Fruit fly (Drosophila melanogaster): ENCODE data around the gene CG17803.

DNA sequence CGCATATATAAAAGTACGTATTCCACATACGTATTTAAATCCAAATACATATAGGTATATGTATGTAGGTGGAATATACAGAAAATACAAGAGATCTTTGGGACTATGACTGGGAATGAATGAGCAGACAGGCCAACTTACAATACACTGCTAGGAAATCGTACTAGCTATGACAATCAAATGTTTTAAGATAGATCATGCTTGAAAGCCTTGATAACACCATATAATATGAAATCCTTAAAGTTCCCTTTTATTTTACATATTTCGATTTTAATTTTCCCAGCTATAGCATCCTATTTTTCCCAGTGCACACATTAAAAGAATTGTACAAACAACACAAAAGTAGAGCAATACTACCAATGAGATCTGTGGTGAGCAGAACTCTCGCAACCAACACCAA is 19.9 kb downstream of the CG17803 start:
- TF ChIP-seq dl (GFP tag; optimal IDR thresholded peaks at IDR 0.05; ENCODE audit: insufficient read depth in 1 of 2, partially characterized antibody in 2 of 2), result no peak
- peak; percentile 37 for TF ChIP-seq h (GFP tag; optimal IDR thresholded peaks at IDR 0.05)
- peak; percentile 31 for TF ChIP-seq fru (GFP tag; optimal IDR thresholded peaks at IDR 0.05)
- TF ChIP-seq Dfd (GFP tag; optimal IDR thresholded peaks at IDR 0.05), result no peak
- TF ChIP-seq OdsH (GFP tag; optimal IDR thresholded peaks at IDR 0.05), result no peak
- TF ChIP-seq Hnf4 (GFP tag; optimal IDR thresholded peaks at IDR 0.05), result no peak
- peak; percentile 22 for TF ChIP-seq br (GFP tag; optimal IDR thresholded peaks at IDR 0.05)
- TF ChIP-seq pan (optimal IDR thresholded peaks at IDR 0.05), result no peak
- no peak for TF ChIP-seq Abd-B (GFP tag; optimal IDR thresholded peaks at IDR 0.05)
- TF ChIP-seq psq (GFP tag; optimal IDR thresholded peaks at IDR 0.05), result no peak
- no peak for TF ChIP-seq Hr78 (GFP tag; optimal IDR thresholded peaks at IDR 0.05)
- TF ChIP-seq usp (GFP tag; optimal IDR thresholded peaks at IDR 0.05), result no peak
- TF ChIP-seq Myc (optimal IDR thresholded peaks at IDR 0.05), result no peak
- no peak for TF ChIP-seq dsf (GFP tag; optimal IDR thresholded peaks at IDR 0.05; ENCODE audit: borderline replicate concordance)

Data from whole organism, wandering third instar larva.